Worm (Caenorhabditis elegans) whole organism, early embryonic: Measurements from ENCODE around the gene F12A10.6.

Source experiments
- scrt-1 ChIP-seq: fragments of 200-800 bp; sonication (Bioruptor generic); IDR thresholded peaks from 2 replicates; pipeline ENCODE4 v1.3.6; 2022; ENCODE audit warnings: missing genetic modification characterization, missing compliant biosample characterization
- sea-1 ChIP-seq: fragments of 200-800 bp; sonication (Bioruptor generic); conservative IDR thresholded peaks from 2 replicates; pipeline ENCODE4 v1.3.6; 2022; ENCODE audit warnings: missing genetic modification characterization, missing compliant biosample characterization

- TF ChIP-seq scrt-1 (GFP tag; lab: Robert Waterston, UW), result no peak
- no peak for TF ChIP-seq sea-1 (GFP tag; lab: Robert Waterston, UW)
Measured at ce11 chrII:5494405-5494804, at the start of gene F12A10.6.
